Worm (Caenorhabditis elegans) whole organism, L1 larva: ENCODE data around the gene C34C12.1.

Source experiments
- C04F5.9 ChIP-seq: sonication (generic microtip); optimal IDR thresholded peaks from 2 replicates; lab custom pipeline; 2016; ENCODE audit warnings: missing genetic modification characterization, missing compliant biosample characterization
- C34B4.2 ChIP-seq: sonication (generic microtip); optimal IDR thresholded peaks from 2 replicates; lab custom pipeline; 2017; ENCODE audit warnings: mild to moderate bottlenecking, missing genetic modification characterization, missing compliant biosample characterization
- F16B12.6 ChIP-seq: fragments of 150-350 bp; optimal IDR thresholded peaks from 2 replicates; lab custom pipeline; 2014; ENCODE audit warnings: missing biosample characterization, missing genetic modification characterization
- Y116A8C.19 ChIP-seq: sonication (generic microtip); optimal IDR thresholded peaks from 2 replicates; lab custom pipeline; 2016; ENCODE audit warnings: missing compliant biosample characterization, missing genetic modification characterization, borderline replicate concordance
- aha-1 ChIP-seq: fragments of 150-350 bp; optimal IDR thresholded peaks from 2 replicates; lab custom pipeline; 2014; ENCODE audit warnings: missing biosample characterization, missing genetic modification characterization
- ama-1 ChIP-seq: fragments of 150-350 bp; optimal IDR thresholded peaks from 2 replicates; lab custom pipeline; 2014
- blmp-1 ChIP-seq: fragments of 150-350 bp; optimal IDR thresholded peaks from 2 replicates; lab custom pipeline; 2014; ENCODE audit warnings: missing biosample characterization, missing genetic modification characterization
- ceh-82 ChIP-seq, 3 experiments: fragments of 150-350 bp in 1 of 3; sonication (generic microtip) in 2 of 3; optimal IDR thresholded peaks; 2 replicates each; lab custom pipeline; 2014 to 2017; ENCODE audit warnings: missing biosample characterization in 3 of 3, missing genetic modification characterization in 3 of 3
- ceh-88 ChIP-seq: fragments of 200-800 bp; sonication (Bioruptor generic); IDR thresholded peaks from 2 replicates; pipeline ENCODE4 v1.3.6; 2022; ENCODE audit warnings: missing genetic modification characterization, missing compliant biosample characterization
- dpl-1 ChIP-seq, 3 experiments: fragments of 150-350 bp in 2 of 3; sonication (generic microtip) in 1 of 3; optimal IDR thresholded peaks; 2 replicates each; lab custom pipeline; 2014 to 2017; ENCODE audit warnings: missing biosample characterization in 3 of 3, missing genetic modification characterization in 3 of 3, missing genetic modification reagents in 3 of 3
- dsc-1 ChIP-seq: sonication (generic microtip); optimal IDR thresholded peaks from 2 replicates; lab custom pipeline; 2016; ENCODE audit warnings: mild to moderate bottlenecking, missing genetic modification characterization, missing compliant biosample characterization
- efl-1 ChIP-seq, 4 experiments: fragments of 150-350 bp; optimal IDR thresholded peaks in 3 of 4; peaks in 1 of 4; 1 replicate in 1 of 4; 2 replicates in 3 of 4; lab custom pipeline; 2014; ENCODE audit warnings: missing biosample characterization in 2 of 4, missing genetic modification characterization in 2 of 4, missing genetic modification reagents in 2 of 4
- efl-3 ChIP-seq: fragments of 200-800 bp; sonication (Bioruptor generic); optimal IDR thresholded peaks from 2 replicates; lab custom pipeline; 2018; ENCODE audit warnings: mild to moderate bottlenecking, missing genetic modification characterization, missing compliant biosample characterization
- egl-27 ChIP-seq, 2 experiments: fragments of 150-350 bp in 1 of 2; sonication (generic microtip); optimal IDR thresholded peaks; 3 replicates each; lab custom pipeline; 2017 to 2018; ENCODE audit warnings: missing biosample characterization in 2 of 2, missing genetic modification characterization in 2 of 2, missing genetic modification reagents in 2 of 2
- elt-3 ChIP-seq, 6 experiments: fragments of 150-350 bp in 1 of 6; sonication (generic microtip); optimal IDR thresholded peaks; 2 replicates each; lab custom pipeline; 2017 to 2018; ENCODE audit warnings: missing biosample characterization in 6 of 6, missing genetic modification characterization in 6 of 6, inconsistent platforms in 1 of 6
- ets-5 ChIP-seq: fragments of 200-800 bp; sonication (Bioruptor generic); IDR thresholded peaks from 2 replicates; pipeline ENCODE4 v1.3.6; 2022; ENCODE audit warnings: missing genetic modification characterization, missing compliant biosample characterization
- hpl-2 ChIP-seq: fragments of 150-350 bp; optimal IDR thresholded peaks from 2 replicates; lab custom pipeline; 2014; ENCODE audit warnings: missing biosample characterization, missing genetic modification reagents, missing genetic modification characterization
- irx-1 ChIP-seq: sonication (generic microtip); optimal IDR thresholded peaks from 2 replicates; lab custom pipeline; 2016; ENCODE audit warnings: missing genetic modification characterization, missing compliant biosample characterization
- lin-13 ChIP-seq: fragments of 150-350 bp; optimal IDR thresholded peaks from 2 replicates; lab custom pipeline; 2014; ENCODE audit warnings: missing biosample characterization, missing genetic modification reagents, missing genetic modification characterization
- lin-14 ChIP-seq: fragments of 200-800 bp; sonication (Bioruptor generic); optimal IDR thresholded peaks from 2 replicates; lab custom pipeline; 2018; ENCODE audit warnings: mild to moderate bottlenecking, missing genetic modification characterization, moderate library complexity, missing compliant biosample characterization
- lin-35 ChIP-seq, 2 experiments: fragments of 150-350 bp; optimal IDR thresholded peaks; 2 replicates each; lab custom pipeline; 2014; ENCODE audit warnings: missing biosample characterization in 2 of 2, missing genetic modification characterization in 2 of 2, missing genetic modification reagents in 2 of 2
- lsy-2 ChIP-seq, 2 experiments: fragments of 150-350 bp; optimal IDR thresholded peaks; 2 replicates each; lab custom pipeline; 2014; ENCODE audit warnings: missing biosample characterization in 2 of 2, missing genetic modification characterization in 2 of 2
- mab-9 ChIP-seq: fragments of 200-800 bp; sonication (Bioruptor generic); IDR thresholded peaks from 2 replicates; pipeline ENCODE4 v1.3.6; 2022; ENCODE audit warnings: missing genetic modification reagents, missing genetic modification characterization, missing compliant biosample characterization
- mdl-1 ChIP-seq, 2 experiments: fragments of 150-350 bp; optimal IDR thresholded peaks; 2 replicates each; lab custom pipeline; 2014 to 2017; ENCODE audit warnings: missing biosample characterization in 2 of 2, missing genetic modification characterization in 2 of 2, inconsistent platforms in 1 of 2
- mep-1 ChIP-seq: fragments of 150-350 bp; optimal IDR thresholded peaks from 2 replicates; lab custom pipeline; 2014; ENCODE audit warnings: missing biosample characterization, missing genetic modification characterization
- nhr-11 ChIP-seq: fragments of 150-350 bp; optimal IDR thresholded peaks from 2 replicates; lab custom pipeline; 2014; ENCODE audit warnings: missing biosample characterization, missing genetic modification characterization
- nhr-12 ChIP-seq: sonication (generic microtip); optimal IDR thresholded peaks from 2 replicates; lab custom pipeline; 2017; ENCODE audit warnings: missing biosample characterization, missing genetic modification characterization
- nhr-19 ChIP-seq: fragments of 200-800 bp; sonication (Bioruptor generic); conservative IDR thresholded peaks from 2 replicates; pipeline ENCODE4 v1.3.6; 2022; ENCODE audit warnings: missing genetic modification characterization, missing compliant biosample characterization
- nhr-20 ChIP-seq: sonication (generic microtip); optimal IDR thresholded peaks from 2 replicates; lab custom pipeline; 2016; ENCODE audit warnings: mild to moderate bottlenecking, missing genetic modification characterization, missing compliant biosample characterization
- nhr-47 ChIP-seq: sonication (generic microtip); optimal IDR thresholded peaks from 2 replicates; lab custom pipeline; 2016; ENCODE audit warnings: mild to moderate bottlenecking, missing genetic modification characterization, moderate library complexity, missing compliant biosample characterization
- nhr-71 ChIP-seq: sonication (generic microtip); optimal IDR thresholded peaks from 2 replicates; lab custom pipeline; 2016; ENCODE audit warnings: mild to moderate bottlenecking, missing genetic modification characterization, moderate library complexity, missing compliant biosample characterization
- nhr-76 ChIP-seq: sonication (generic microtip); optimal IDR thresholded peaks from 2 replicates; lab custom pipeline; 2017; ENCODE audit warnings: missing biosample characterization, missing genetic modification characterization
- nhr-77 ChIP-seq: fragments of 150-350 bp; optimal IDR thresholded peaks from 2 replicates; lab custom pipeline; 2014; ENCODE audit warnings: missing biosample characterization, missing genetic modification characterization
- nhr-85 ChIP-seq: sonication (generic microtip); peaks from one replicate; lab custom pipeline; 2016; ENCODE audit warnings: missing genetic modification characterization, inconsistent platforms, missing compliant biosample characterization
- nhr-90 ChIP-seq: sonication (generic microtip); optimal IDR thresholded peaks from 2 replicates; lab custom pipeline; 2016; ENCODE audit warnings: mild to moderate bottlenecking, missing genetic modification characterization, missing compliant biosample characterization; ENCODE audit not compliant: poor library complexity
- rnt-1 ChIP-seq: sonication (generic microtip); optimal IDR thresholded peaks from 2 replicates; lab custom pipeline; 2016; ENCODE audit warnings: mild to moderate bottlenecking, missing genetic modification characterization, moderate library complexity, missing compliant biosample characterization
- skn-1 ChIP-seq: fragments of 150-350 bp; optimal IDR thresholded peaks from 2 replicates; lab custom pipeline; 2014; ENCODE audit warnings: missing biosample characterization, missing genetic modification characterization
- snu-23 ChIP-seq: sonication (generic microtip); optimal IDR thresholded peaks from 2 replicates; lab custom pipeline; 2016; ENCODE audit warnings: missing genetic modification characterization, missing compliant biosample characterization
- sup-37 ChIP-seq: fragments of 200-800 bp; sonication (Bioruptor generic); optimal IDR thresholded peaks from 2 replicates; lab custom pipeline; 2018; ENCODE audit warnings: mild to moderate bottlenecking, missing genetic modification characterization, missing compliant biosample characterization
- swsn-7 ChIP-seq: sonication (generic microtip); optimal IDR thresholded peaks from 2 replicates; lab custom pipeline; 2016; ENCODE audit warnings: missing genetic modification characterization, missing compliant biosample characterization
- tbx-2 ChIP-seq: sonication (generic microtip); optimal IDR thresholded peaks from 2 replicates; lab custom pipeline; 2016; ENCODE audit warnings: missing genetic modification characterization, missing compliant biosample characterization
- unc-30 ChIP-seq: sonication (generic microtip); optimal IDR thresholded peaks from 2 replicates; lab custom pipeline; 2017; ENCODE audit warnings: missing biosample characterization, missing genetic modification characterization
- xbp-1 ChIP-seq: sonication (generic microtip); optimal IDR thresholded peaks from 2 replicates; lab custom pipeline; 2016; ENCODE audit warnings: missing genetic modification characterization, missing compliant biosample characterization

The C34C12.1 gene

ce11 chrIII:3468384-3468783 lies 14.2 kb downstream of the C34C12.1 start:
- TF ChIP-seq egl-27 (tag; optimal IDR thresholded peaks at IDR 0.05; lab: Kevin White, UChicago) (no peak), sup-37 (GFP tag; lab: Kevin White, UChicago) (no peak)

- TF ChIP-seq nhr-12 (no peak), xbp-1 (tag; lab: Kevin White, UChicago) (peak; percentile 89)
Observed at ce11 chrIII:3469646-3470045, 15.5 kb downstream of the C34C12.1 start, which contains the start of gene smim-14. Gene smim-14 (minus strand): TSS chrIII:3469746.

ce11 chrIII:3470433-3470832 lies 16.3 kb downstream of the C34C12.1 start:
- TF ChIP-seq blmp-1 (peak; percentile 80), nhr-85 (tag; lab: Kevin White, UChicago) (peak; percentile 6), nhr-76 (tag; lab: Kevin White, UChicago) (no peak), elt-3 (tag; optimal IDR thresholded peaks at IDR 0.05; lab: Kevin White, UChicago) (peak in 1 of 6 experiments; percentile 39)

- no peak for TF ChIP-seq unc-30 (tag; lab: Kevin White, UChicago)
Observed at ce11 chrIII:3470973-3471372, 16.8 kb downstream of the C34C12.1 start.

- no peak for TF ChIP-seq skn-1 (tag; lab: Kevin White, UChicago)
- peak in 1 of 2 experiments; percentile 18 for TF ChIP-seq egl-27 (tag; optimal IDR thresholded peaks at IDR 0.05; lab: Kevin White, UChicago)
- peak; percentile 67 for TF ChIP-seq nhr-20 (tag; lab: Kevin White, UChicago)
- peak; percentile 64 for TF ChIP-seq swsn-7 (tag; lab: Kevin White, UChicago)
- TF ChIP-seq rnt-1 (tag; lab: Kevin White, UChicago), result peak; percentile 68
- peak; percentile 47 for TF ChIP-seq nhr-90 (tag; lab: Kevin White, UChicago)
- no peak for TF ChIP-seq unc-30 (tag; lab: Kevin White, UChicago)
- peak; percentile 37 to 42 for TF ChIP-seq lin-35 (GFP tag; optimal IDR thresholded peaks at IDR 0.05; lab: Kevin White, UChicago)
- TF ChIP-seq nhr-47, result peak; percentile 57
- no peak for TF ChIP-seq C34B4.2 (tag; lab: Kevin White, UChicago)
- TF ChIP-seq lin-14 (GFP tag; lab: Kevin White, UChicago), result peak; percentile 86
- TF ChIP-seq C04F5.9 (tag; lab: Kevin White, UChicago), result no peak
- TF ChIP-seq Y116A8C.19 (tag; lab: Kevin White, UChicago), result no peak
- peak; percentile 69 for TF ChIP-seq xbp-1 (tag; lab: Kevin White, UChicago)
- peak; percentile 54 for TF ChIP-seq nhr-77 (tag; lab: Kevin White, UChicago)
- no peak for TF ChIP-seq efl-3
- no peak for TF ChIP-seq aha-1 (tag; lab: Kevin White, UChicago)
- no peak for TF ChIP-seq irx-1 (tag; lab: Kevin White, UChicago)
- peak; percentile 66 to 75 for TF ChIP-seq lsy-2 (tag; optimal IDR thresholded peaks at IDR 0.05; lab: Kevin White, UChicago)
- peak; percentile 6 to 39 (median 34) for TF ChIP-seq ceh-82 (tag; optimal IDR thresholded peaks at IDR 0.05; lab: Kevin White, UChicago)
- TF ChIP-seq F16B12.6 (tag; lab: Kevin White, UChicago), result peak; percentile 2
- peak; percentile 71 for TF ChIP-seq mep-1 (tag; lab: Kevin White, UChicago)
- TF ChIP-seq ceh-88 (GFP tag; lab: Robert Waterston, UW), result no peak
- TF ChIP-seq nhr-71 (tag; lab: Kevin White, UChicago), result peak; percentile 74
- TF ChIP-seq efl-1 (optimal IDR thresholded peaks at IDR 0.05; lab: Kevin White, UChicago), result peak; percentile 58 to 67
- peak; percentile 47 to 91 for TF ChIP-seq efl-1 (GFP tag; optimal IDR thresholded peaks at IDR 0.05 in 1 of 2; lab: Kevin White, UChicago)
- peak; percentile 47 for TF ChIP-seq dsc-1 (tag; lab: Kevin White, UChicago)
- no peak for TF ChIP-seq ama-1
- TF ChIP-seq tbx-2, result peak; percentile 55
- no peak for TF ChIP-seq hpl-2 (GFP tag; lab: Kevin White, UChicago)
- TF ChIP-seq dpl-1 (GFP tag; optimal IDR thresholded peaks at IDR 0.05; lab: Kevin White, UChicago), result peak in 2 of 3 experiments; percentile 36 to 42
- peak; percentile 9 for TF ChIP-seq nhr-11
- peak in 1 of 2 experiments; percentile 48 for TF ChIP-seq mdl-1 (tag; optimal IDR thresholded peaks at IDR 0.05; lab: Kevin White, UChicago)
- no peak for TF ChIP-seq lin-13 (GFP tag; lab: Kevin White, UChicago)
- peak; percentile 83 for TF ChIP-seq snu-23
- peak; percentile 61 for TF ChIP-seq nhr-19
- peak; percentile 46 for TF ChIP-seq nhr-85 (tag; lab: Kevin White, UChicago)
- TF ChIP-seq ets-5 (GFP tag; lab: Robert Waterston, UW), result no peak
- peak in 1 of 6 experiments; percentile 15 for TF ChIP-seq elt-3 (tag; optimal IDR thresholded peaks at IDR 0.05; lab: Kevin White, UChicago)
- no peak for TF ChIP-seq mab-9
Observed at ce11 chrIII:3471403-3472053, 17.4 kb downstream of the C34C12.1 start, which contains the start of gene rsu-1. Gene rsu-1 (plus strand): TSS chrIII:3472003.
